Worm (Caenorhabditis elegans): ENCODE data around the gene taf-11.3.

The taf-11.3 gene

ce11 chrIII:10534191-10534590 lies 29.1 kb upstream of the taf-11.3 start (continued):
- TF ChIP-seq blmp-1 (tag; optimal IDR thresholded peaks at IDR 0.05) (peak; percentile 33), nhr-19 (GFP tag; conservative IDR thresholded peaks at IDR 0.05) (peak; percentile 62)

ce11 chrIII:10533310-10533709 lies 28.3 kb upstream of the taf-11.3 start:
- TF ChIP-seq lin-13 (GFP tag; optimal IDR thresholded peaks at IDR 0.05), result no peak
- peak; percentile 23 for TF ChIP-seq nhr-71 (tag; optimal IDR thresholded peaks at IDR 0.05)
- TF ChIP-seq swsn-7 (tag; optimal IDR thresholded peaks at IDR 0.05), result no peak
- no peak for TF ChIP-seq fkh-10 (GFP tag; optimal IDR thresholded peaks at IDR 0.05)
- TF ChIP-seq lin-35 (GFP tag; optimal IDR thresholded peaks at IDR 0.05), result peak in 1 of 2 experiments; percentile 72
- no peak for TF ChIP-seq nhr-76 (tag; optimal IDR thresholded peaks at IDR 0.05)
- TF ChIP-seq ceh-8 (GFP tag; optimal IDR thresholded peaks at IDR 0.05), result no peak
- no peak for TF ChIP-seq pax-3 (tag; optimal IDR thresholded peaks at IDR 0.05)
- TF ChIP-seq fos-1 (tag; optimal IDR thresholded peaks at IDR 0.05), result no peak
- TF ChIP-seq snpc-4 (tag; optimal IDR thresholded peaks at IDR 0.05), result no peak
- TF ChIP-seq irx-1 (tag; optimal IDR thresholded peaks at IDR 0.05), result no peak
- TF ChIP-seq dpl-1 (GFP tag; optimal IDR thresholded peaks at IDR 0.05), result no peak
- TF ChIP-seq unc-30 (tag; optimal IDR thresholded peaks at IDR 0.05), result no peak
- TF ChIP-seq ceh-88 (GFP tag; IDR thresholded peaks at IDR 0.05), result no peak
- peak; percentile 62 for TF ChIP-seq jun-1 (tag; optimal IDR thresholded peaks at IDR 0.05)
- TF ChIP-seq elt-3 (tag; optimal IDR thresholded peaks at IDR 0.05), result peak in 5 of 6 experiments; percentile 48 to 95 (median 70)
- no peak for TF ChIP-seq ama-1 (optimal IDR thresholded peaks at IDR 0.05)
- peak in 1 of 2 experiments; percentile 45 for TF ChIP-seq mdl-1 (tag; optimal IDR thresholded peaks at IDR 0.05)
- TF ChIP-seq lin-14 (GFP tag; optimal IDR thresholded peaks at IDR 0.05), result peak; percentile 59
- TF ChIP-seq ceh-63 (GFP tag; optimal IDR thresholded peaks at IDR 0.05), result no peak
- no peak for TF ChIP-seq xbp-1 (tag; optimal IDR thresholded peaks at IDR 0.05)
- no peak for TF ChIP-seq ceh-90 (tag; optimal IDR thresholded peaks at IDR 0.05)
- no peak for TF ChIP-seq lin-15B (tag; optimal IDR thresholded peaks at IDR 0.05)
- peak; percentile 14 for TF ChIP-seq blmp-1 (tag; optimal IDR thresholded peaks at IDR 0.05)
- peak; percentile 36 for TF ChIP-seq snu-23 (GFP tag; optimal IDR thresholded peaks at IDR 0.05)
- TF ChIP-seq unc-130 (tag; optimal IDR thresholded peaks at IDR 0.05), result no peak
- no peak for TF ChIP-seq efl-1 (optimal IDR thresholded peaks at IDR 0.05)
- peak in 1 of 2 experiments; percentile 91 for TF ChIP-seq efl-1 (GFP tag; optimal IDR thresholded peaks at IDR 0.05 in 1 of 2)
- TF ChIP-seq mef-2 (tag; optimal IDR thresholded peaks at IDR 0.05), result no peak
- TF ChIP-seq nhr-85 (tag), result peak; percentile 69
- TF ChIP-seq elt-2 (tag; optimal IDR thresholded peaks at IDR 0.05), result peak; percentile 76
- no peak for TF ChIP-seq C16A3.4 (tag; optimal IDR thresholded peaks at IDR 0.05)
- peak; percentile 44 for TF ChIP-seq mep-1 (tag; optimal IDR thresholded peaks at IDR 0.05)
- TF ChIP-seq nhr-90 (tag; optimal IDR thresholded peaks at IDR 0.05; ENCODE audit: poor library complexity), result peak; percentile 26
- TF ChIP-seq dsc-1 (tag; optimal IDR thresholded peaks at IDR 0.05), result no peak
- no peak for TF ChIP-seq sptf-1 (tag; optimal IDR thresholded peaks at IDR 0.05)
- peak in 1 of 2 experiments; percentile 26 for TF ChIP-seq lsy-2 (tag; optimal IDR thresholded peaks at IDR 0.05)
- TF ChIP-seq Y116A8C.19 (tag; optimal IDR thresholded peaks at IDR 0.05; ENCODE audit: borderline replicate concordance), result no peak
- peak; percentile 28 for TF ChIP-seq nhr-20 (tag; optimal IDR thresholded peaks at IDR 0.05)

ce11 chrIII:10527446-10527845 lies 22.4 kb upstream of the taf-11.3 start:
- no peak for TF ChIP-seq efl-1 (optimal IDR thresholded peaks at IDR 0.05)
- peak in 1 of 2 experiments; percentile 79 for TF ChIP-seq efl-1 (GFP tag; optimal IDR thresholded peaks at IDR 0.05 in 1 of 2)
- no peak for TF ChIP-seq nhr-85 (tag)
- TF ChIP-seq zip-4 (GFP tag; optimal IDR thresholded peaks at IDR 0.05), result no peak
- TF ChIP-seq lin-39 (tag; optimal IDR thresholded peaks at IDR 0.05), result no peak
